Fruit fly (Drosophila melanogaster): Measurements from ENCODE around the gene CG4022.

CG4022 gene

dm6 chr3L:9410754-9411423, at the start of gene CG4022, which contains the start of gene Cpsf5:
Gene CG4022 (minus strand): TSS chr3L:9410832.
Gene Cpsf5 (plus strand): TSS chr3L:9411038.
- TF ChIP-seq CG8301 (tag; optimal IDR thresholded peaks at IDR 0.05) = peak; percentile 36
- peak; percentile 60 for TF ChIP-seq CG12605 (GFP tag; IDR thresholded peaks at IDR 0.05)
- peak; percentile 51 for TF ChIP-seq Snoo (tag; optimal IDR thresholded peaks at IDR 0.05)
- 0 out of 2 replicates have a peak, but pooled peaks have one; percentile 7 for TF ChIP-seq rn (GFP tag; IDR thresholded peaks at IDR 0.05)
- peak; percentile 76 for TF ChIP-seq CG15710 (tag; optimal IDR thresholded peaks at IDR 0.05)
- TF ChIP-seq CG34367 (tag; optimal IDR thresholded peaks at IDR 0.05) = peak; percentile 52
- TF ChIP-seq gl (tag; optimal IDR thresholded peaks at IDR 0.05) = no peak
- TF ChIP-seq CG4496 (GFP tag; IDR thresholded peaks at IDR 0.05) = peak; percentile 75; the same call in 2 of the 3 replicates
- no peak for TF ChIP-seq CG13204 (GFP tag; optimal IDR thresholded peaks at IDR 0.05)
- peak; percentile 61 for TF ChIP-seq CG8159 (tag; optimal IDR thresholded peaks at IDR 0.05)
- no peak for TF ChIP-seq D1 (tag; optimal IDR thresholded peaks at IDR 0.05)
- TF ChIP-seq CG17806 (tag; optimal IDR thresholded peaks at IDR 0.05) = peak; percentile 61
- TF ChIP-seq CG10348 (GFP tag; IDR thresholded peaks at IDR 0.05) = no peak
- TF ChIP-seq Pif1A (GFP tag; optimal IDR thresholded peaks at IDR 0.05) = peak; percentile 59
- TF ChIP-seq EcR (GFP tag; optimal IDR thresholded peaks at IDR 0.05) = peak; percentile 64
- TF ChIP-seq CG14655 (GFP tag; optimal IDR thresholded peaks at IDR 0.05) = no peak
- peak; percentile 61 for TF ChIP-seq Ets98B (GFP tag; IDR thresholded peaks at IDR 0.05)
- TF ChIP-seq CG9948 (tag; optimal IDR thresholded peaks at IDR 0.05) = peak; percentile 64
- TF ChIP-seq fd96Ca (GFP tag; IDR thresholded peaks at IDR 0.05) = peak; percentile 65; the same call in 2 of the 3 replicates
- peak; percentile 70 for TF ChIP-seq CG32121 (GFP tag; IDR thresholded peaks at IDR 0.05)
- peak; percentile 57 for TF ChIP-seq Pif1B (GFP tag; optimal IDR thresholded peaks at IDR 0.05)

DNA sequence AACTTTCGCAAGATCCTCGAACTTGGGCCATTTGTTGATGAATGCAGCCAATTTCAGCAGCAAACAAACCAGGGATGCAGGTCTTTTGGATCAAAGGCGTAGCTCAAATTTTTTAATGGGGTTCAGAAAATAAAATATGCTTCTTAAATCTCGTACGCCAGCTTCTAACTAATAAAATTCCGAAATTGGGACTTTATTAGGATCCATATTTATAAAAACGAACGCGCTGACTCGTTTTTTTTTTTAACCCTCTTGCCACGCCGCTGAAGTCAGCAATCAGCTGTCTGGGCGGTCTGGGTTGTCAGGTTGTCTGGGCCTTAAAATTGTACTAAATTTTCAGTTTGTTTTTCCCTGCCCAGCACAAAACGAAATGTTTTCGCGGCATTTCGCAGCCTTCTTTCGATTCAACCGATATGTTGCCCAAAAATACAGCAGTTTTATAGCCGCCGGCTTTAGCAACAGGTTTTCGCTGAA, 47.0 kb upstream of the CG4022 start, which contains the start of gene CG3437:
TSS of gene CG3437 (minus strand) at position 51 of the 474 bp plus-strand sequence.
- peak; percentile 100 for TF ChIP-seq Pif1A (GFP tag; optimal IDR thresholded peaks at IDR 0.05)
- peak; percentile 100 for TF ChIP-seq Ets98B (GFP tag; IDR thresholded peaks at IDR 0.05)
- TF ChIP-seq CG14655 (GFP tag; optimal IDR thresholded peaks at IDR 0.05) = peak; percentile 100
- TF ChIP-seq Pif1B (GFP tag; optimal IDR thresholded peaks at IDR 0.05) = peak; percentile 99
- peak; percentile 100 for TF ChIP-seq CG8301 (tag; optimal IDR thresholded peaks at IDR 0.05)
- no peak for TF ChIP-seq D1 (tag; optimal IDR thresholded peaks at IDR 0.05)
- peak; percentile 56 for TF ChIP-seq EcR (GFP tag; optimal IDR thresholded peaks at IDR 0.05)
- TF ChIP-seq CG32121 (GFP tag; IDR thresholded peaks at IDR 0.05) = peak; percentile 100
- peak; percentile 100 for TF ChIP-seq CG12605 (GFP tag; IDR thresholded peaks at IDR 0.05)
- peak; percentile 99 for TF ChIP-seq CG17806 (tag; optimal IDR thresholded peaks at IDR 0.05)
- peak; percentile 100 for TF ChIP-seq rn (GFP tag; IDR thresholded peaks at IDR 0.05)
- TF ChIP-seq CG13204 (GFP tag; optimal IDR thresholded peaks at IDR 0.05) = peak; percentile 98
- peak; percentile 100 for TF ChIP-seq fd96Ca (GFP tag; IDR thresholded peaks at IDR 0.05)
- peak; percentile 99 for TF ChIP-seq CG34367 (tag; optimal IDR thresholded peaks at IDR 0.05)
- TF ChIP-seq Snoo (tag; optimal IDR thresholded peaks at IDR 0.05) = peak; percentile 99
- TF ChIP-seq CG9948 (tag; optimal IDR thresholded peaks at IDR 0.05) = peak; percentile 100
- peak; percentile 99 for TF ChIP-seq CG8159 (tag; optimal IDR thresholded peaks at IDR 0.05)
- peak; percentile 100 for TF ChIP-seq CG4496 (GFP tag; IDR thresholded peaks at IDR 0.05)
- peak; percentile 100 for TF ChIP-seq CG15710 (tag; optimal IDR thresholded peaks at IDR 0.05)
- peak; percentile 98 for TF ChIP-seq gl (tag; optimal IDR thresholded peaks at IDR 0.05)
- TF ChIP-seq CG10348 (GFP tag; IDR thresholded peaks at IDR 0.05) = peak; percentile 99

DNA sequence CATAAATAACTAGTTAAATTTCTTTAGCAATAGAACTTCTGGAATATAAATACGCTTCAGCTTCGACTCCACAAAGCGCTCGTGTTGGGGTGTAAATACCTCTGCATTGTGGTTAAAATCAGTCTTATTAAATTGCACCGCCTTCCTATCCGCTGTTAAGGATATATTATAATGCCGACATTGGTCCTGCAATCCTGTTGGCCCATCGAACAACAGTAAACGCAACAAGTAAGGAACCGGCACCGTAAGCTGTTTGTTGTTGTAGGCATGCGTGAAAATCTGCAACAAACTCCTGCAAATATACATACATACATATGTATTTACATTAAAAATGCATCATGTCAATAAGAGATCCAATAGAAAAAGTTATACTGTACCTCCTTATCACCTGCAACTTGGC, 45.8 kb upstream of the CG4022 start:
- TF ChIP-seq CG8301 (tag; optimal IDR thresholded peaks at IDR 0.05) (no peak), CG13204 (GFP tag; optimal IDR thresholded peaks at IDR 0.05) (no peak), Pif1A (GFP tag; optimal IDR thresholded peaks at IDR 0.05) (no peak), CG14655 (GFP tag; optimal IDR thresholded peaks at IDR 0.05) (no peak), Snoo (tag; optimal IDR thresholded peaks at IDR 0.05) (no peak), Ets98B (GFP tag; IDR thresholded peaks at IDR 0.05) (no peak), CG15710 (tag; optimal IDR thresholded peaks at IDR 0.05) (no peak), Pif1B (GFP tag; optimal IDR thresholded peaks at IDR 0.05) (no peak), CG17806 (tag; optimal IDR thresholded peaks at IDR 0.05) (no peak)

DNA sequence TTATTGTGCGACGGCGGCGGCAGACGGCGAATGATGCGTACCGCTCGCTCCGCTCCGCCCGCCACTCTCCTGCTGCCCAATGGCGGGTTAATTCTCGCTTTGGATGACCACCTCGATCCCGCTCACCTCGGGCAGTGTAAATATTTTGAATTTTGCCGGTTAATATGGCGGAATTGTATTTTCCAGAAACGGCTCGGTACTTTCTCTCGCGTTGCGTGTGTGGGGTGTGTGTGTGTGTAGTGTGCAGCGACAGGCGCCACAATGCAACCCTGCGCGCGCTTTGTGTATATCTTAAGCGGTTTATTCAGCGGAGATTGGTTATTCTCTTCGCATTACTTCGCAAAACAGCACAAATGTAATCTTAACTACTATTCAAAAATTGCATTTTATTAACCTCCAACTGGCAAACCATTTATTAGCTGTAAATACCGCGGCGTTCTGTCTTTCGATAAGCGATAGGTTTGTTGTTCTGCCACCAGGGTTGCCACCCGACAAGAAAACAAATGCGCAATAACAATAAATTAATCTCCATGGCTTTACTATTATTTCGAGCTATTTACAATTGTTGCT, 45.3 kb upstream of the CG4022 start, which contains the start of the genes phol and CG3552:
TSS of gene phol (minus strand) at position 463 of the 570 bp plus-strand sequence.
TSS of gene CG3552 (plus strand) at position 500 of the 570 bp plus-strand sequence.
- TF ChIP-seq CG4496 (GFP tag; IDR thresholded peaks at IDR 0.05) (0 out of 3 replicates have a peak, but pooled peaks have one; percentile 19), CG12605 (GFP tag; IDR thresholded peaks at IDR 0.05) (no peak)

DNA sequence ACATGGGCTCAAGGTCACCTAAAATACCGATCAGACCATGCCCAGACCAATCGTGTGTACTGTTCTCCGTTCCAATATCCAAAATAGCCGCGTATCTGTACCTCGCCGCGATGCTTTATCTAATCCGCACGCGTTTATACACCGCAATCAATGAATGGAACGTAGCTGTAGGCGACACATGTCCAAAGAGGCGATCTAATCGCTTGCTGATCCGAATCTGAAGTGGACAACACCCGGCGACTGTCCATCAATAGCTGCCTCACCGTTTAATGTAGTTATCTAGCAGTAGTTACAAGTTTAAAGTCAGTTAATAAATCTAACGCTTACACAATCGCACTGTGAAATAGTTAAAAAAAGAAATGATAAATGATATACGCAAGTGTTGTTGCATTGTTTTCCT, 41.8 kb upstream of the CG4022 start:
- TF ChIP-seq rn (GFP tag; IDR thresholded peaks at IDR 0.05) (no peak), D1 (tag; optimal IDR thresholded peaks at IDR 0.05) (no peak), CG9948 (tag; optimal IDR thresholded peaks at IDR 0.05) (no peak), CG4496 (GFP tag; IDR thresholded peaks at IDR 0.05) (0 out of 3 replicates have a peak, but pooled peaks have one; percentile 6), CG34367 (tag; optimal IDR thresholded peaks at IDR 0.05) (no peak), gl (tag; optimal IDR thresholded peaks at IDR 0.05) (no peak)
